Worm (Caenorhabditis elegans): ENCODE results near the gene T05H10.8.

The T05H10.8 gene

ce11 chrII:8058769-8059168, at the start of gene T05H10.8:
TSS of gene T05H10.8 (plus strand) at chrII:8059069.
- TF ChIP-seq hmbx-1 (tag; optimal IDR thresholded peaks at IDR 0.05): no peak
- no peak for TF ChIP-seq tbx-37 (GFP tag; conservative IDR thresholded peaks at IDR 0.05)
- no peak for TF ChIP-seq hmg-4 (GFP tag; optimal IDR thresholded peaks at IDR 0.05)

DNA sequence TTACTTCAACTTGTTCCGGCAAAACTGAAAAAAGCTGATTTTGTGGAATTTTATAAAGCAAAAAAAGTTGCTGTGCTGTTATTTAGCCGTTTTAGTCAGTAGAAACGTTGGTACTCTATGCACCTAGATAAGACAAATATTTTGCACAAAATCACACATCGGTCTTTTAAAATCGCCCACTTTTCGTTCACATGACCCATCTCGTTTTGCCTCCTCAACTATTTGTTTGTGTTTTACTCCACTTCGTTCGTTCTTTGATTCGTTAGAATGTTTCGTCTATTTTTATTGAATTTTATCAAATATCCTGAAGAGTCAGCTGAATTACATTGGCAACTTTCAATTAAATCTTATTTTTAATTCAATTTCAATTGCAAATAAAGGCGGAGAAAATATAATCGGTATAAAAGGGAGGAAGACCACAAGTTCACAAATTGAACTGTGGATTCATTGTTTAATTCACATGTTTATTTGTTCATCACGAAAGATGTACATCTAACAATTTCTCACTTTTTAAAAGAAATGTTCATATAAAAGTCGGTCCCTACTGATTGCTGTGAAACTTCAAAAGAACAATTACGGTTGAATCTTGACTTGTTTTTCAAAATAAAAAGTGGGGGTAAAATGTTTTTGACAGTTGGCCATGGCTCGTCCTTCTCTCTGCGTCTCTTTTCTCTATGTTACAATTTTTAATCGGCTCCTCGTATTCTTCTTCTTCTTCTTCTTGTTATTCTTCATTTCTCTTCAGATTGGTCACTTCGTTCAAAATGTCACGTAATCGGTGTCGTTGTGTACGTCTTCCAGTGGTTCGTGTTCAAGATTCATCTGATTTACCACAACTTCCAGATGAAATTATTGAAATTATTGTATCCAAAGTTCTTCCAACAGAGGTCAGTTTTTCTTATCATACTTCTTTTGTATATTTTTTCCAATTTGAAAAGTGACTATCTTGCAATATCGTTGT, 46.5 kb upstream of the T05H10.8 start, which contains the start of gene DH11.2:
Gene DH11.2 (plus strand): TSS at position 746 of the 961 bp plus-strand sequence.
- TF ChIP-seq hnd-1 (tag; optimal IDR thresholded peaks at IDR 0.05) (no peak), hmg-4 (GFP tag; optimal IDR thresholded peaks at IDR 0.05) (no peak), tbx-11 (GFP tag; IDR thresholded peaks at IDR 0.05) (no peak), ets-7 (tag; optimal IDR thresholded peaks at IDR 0.05) (no peak), tbx-37 (GFP tag; conservative IDR thresholded peaks at IDR 0.05) (no peak), flt-1 (GFP tag; IDR thresholded peaks at IDR 0.05) (no peak), pes-1 (GFP tag; IDR thresholded peaks at IDR 0.05) (no peak), B0310.2 (tag; optimal IDR thresholded peaks at IDR 0.05) (no peak), F13C5.2 (tag; optimal IDR thresholded peaks at IDR 0.05) (no peak), ceh-13 (GFP tag; optimal IDR thresholded peaks at IDR 0.05) (no peak), ama-1 (optimal IDR thresholded peaks at IDR 0.05) (no peak), tra-4 (tag; optimal IDR thresholded peaks at IDR 0.05) (no peak), ceh-36 (tag; optimal IDR thresholded peaks at IDR 0.05) (no peak), scrt-1 (GFP tag; IDR thresholded peaks at IDR 0.05) (no peak)

DNA sequence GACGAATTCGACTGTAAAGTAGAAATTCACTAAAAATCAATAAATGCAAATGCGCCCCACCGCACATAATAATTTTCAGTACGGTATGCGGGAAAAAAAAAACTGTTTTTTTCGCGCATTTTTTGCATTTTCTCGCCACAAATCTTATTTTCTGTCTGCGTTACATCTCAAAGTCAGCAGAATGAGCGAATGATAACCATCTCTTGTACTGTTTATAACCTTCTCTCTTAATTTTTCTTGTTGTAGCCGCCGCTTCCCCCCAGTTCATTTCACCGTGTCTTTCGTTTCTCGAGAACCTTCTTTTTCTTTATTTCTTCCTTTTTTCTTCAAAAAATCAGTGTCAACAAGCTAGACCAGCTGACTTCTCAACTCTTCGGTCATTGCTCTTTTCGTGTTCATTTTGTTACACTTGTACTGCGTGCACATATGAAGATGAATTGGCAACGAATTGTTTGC, 43.4 kb upstream of the T05H10.8 start:
- no peak for TF ChIP-seq sea-1 (GFP tag; conservative IDR thresholded peaks at IDR 0.05)
- no peak for TF ChIP-seq pes-1 (GFP tag; IDR thresholded peaks at IDR 0.05)
- no peak for TF ChIP-seq aly-1 (tag; optimal IDR thresholded peaks at IDR 0.05)
- no peak for TF ChIP-seq F13C5.2 (tag; optimal IDR thresholded peaks at IDR 0.05)
- no peak for TF ChIP-seq B0310.2 (tag; optimal IDR thresholded peaks at IDR 0.05)
- no peak for TF ChIP-seq tra-4 (tag; optimal IDR thresholded peaks at IDR 0.05)
- TF ChIP-seq ceh-36 (tag; optimal IDR thresholded peaks at IDR 0.05): no peak
- no peak for TF ChIP-seq hmg-4 (GFP tag; optimal IDR thresholded peaks at IDR 0.05)
- TF ChIP-seq tbx-37 (GFP tag; conservative IDR thresholded peaks at IDR 0.05): no peak
- no peak for TF ChIP-seq hnd-1 (tag; optimal IDR thresholded peaks at IDR 0.05)
- TF ChIP-seq tbx-11 (GFP tag; IDR thresholded peaks at IDR 0.05): no peak
- no peak for TF ChIP-seq hmbx-1 (tag; optimal IDR thresholded peaks at IDR 0.05)
- no peak for TF ChIP-seq ets-7 (tag; optimal IDR thresholded peaks at IDR 0.05)
- no peak for TF ChIP-seq scrt-1 (GFP tag; IDR thresholded peaks at IDR 0.05)
- TF ChIP-seq ceh-13 (GFP tag; optimal IDR thresholded peaks at IDR 0.05): no peak
- no peak for TF ChIP-seq ama-1 (optimal IDR thresholded peaks at IDR 0.05)
- TF ChIP-seq flt-1 (GFP tag; IDR thresholded peaks at IDR 0.05): no peak

DNA sequence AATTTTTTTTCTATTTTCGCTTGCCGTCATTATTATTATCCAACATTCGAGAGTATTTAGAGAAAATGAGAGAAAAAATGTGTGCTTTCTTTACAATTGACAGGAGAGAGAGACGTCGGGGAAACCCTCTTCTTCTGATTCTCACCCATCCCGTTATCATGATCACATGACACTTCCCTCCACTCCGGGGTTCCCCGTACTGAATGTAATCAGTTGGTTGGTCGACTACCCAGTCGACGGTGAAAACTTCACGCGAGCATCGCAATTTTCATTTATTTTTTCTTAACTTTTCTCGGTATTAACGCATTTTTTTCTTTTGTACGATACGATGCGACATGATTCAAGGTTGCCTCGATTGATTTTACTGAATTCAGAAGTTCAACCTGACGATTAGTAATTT, 42.7 kb upstream of the T05H10.8 start:
- TF ChIP-seq tbx-11 (GFP tag; IDR thresholded peaks at IDR 0.05): no peak
- TF ChIP-seq scrt-1 (GFP tag; IDR thresholded peaks at IDR 0.05): no peak
- TF ChIP-seq tra-4 (tag; optimal IDR thresholded peaks at IDR 0.05): no peak
- no peak for TF ChIP-seq tbx-37 (GFP tag; conservative IDR thresholded peaks at IDR 0.05)
- TF ChIP-seq sea-1 (GFP tag; conservative IDR thresholded peaks at IDR 0.05): no peak
- TF ChIP-seq hmbx-1 (tag; optimal IDR thresholded peaks at IDR 0.05): no peak
- TF ChIP-seq hmg-4 (GFP tag; optimal IDR thresholded peaks at IDR 0.05): no peak
- TF ChIP-seq F13C5.2 (tag; optimal IDR thresholded peaks at IDR 0.05): no peak

DNA sequence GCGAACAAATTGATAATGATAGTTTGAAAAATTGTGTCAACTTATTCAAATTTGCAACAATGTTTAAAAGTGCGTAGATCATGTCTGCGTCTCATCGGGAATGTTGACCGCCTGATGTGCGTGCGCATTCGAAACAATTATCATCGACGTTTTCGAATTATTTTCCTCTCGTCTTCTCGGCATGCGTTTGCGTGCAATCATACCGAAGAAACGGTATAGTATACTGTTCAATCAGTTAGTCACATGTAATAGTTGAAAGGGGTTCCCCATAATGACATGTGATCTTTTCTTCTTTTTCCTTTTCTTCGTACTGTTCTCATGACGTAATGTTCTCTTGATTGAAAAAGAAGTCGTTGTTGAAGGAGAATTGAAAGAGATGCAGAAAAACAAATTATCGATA, 42.1 kb upstream of the T05H10.8 start:
- TF ChIP-seq pes-1 (GFP tag; IDR thresholded peaks at IDR 0.05) (no peak), F13C5.2 (tag; optimal IDR thresholded peaks at IDR 0.05) (no peak)

DNA sequence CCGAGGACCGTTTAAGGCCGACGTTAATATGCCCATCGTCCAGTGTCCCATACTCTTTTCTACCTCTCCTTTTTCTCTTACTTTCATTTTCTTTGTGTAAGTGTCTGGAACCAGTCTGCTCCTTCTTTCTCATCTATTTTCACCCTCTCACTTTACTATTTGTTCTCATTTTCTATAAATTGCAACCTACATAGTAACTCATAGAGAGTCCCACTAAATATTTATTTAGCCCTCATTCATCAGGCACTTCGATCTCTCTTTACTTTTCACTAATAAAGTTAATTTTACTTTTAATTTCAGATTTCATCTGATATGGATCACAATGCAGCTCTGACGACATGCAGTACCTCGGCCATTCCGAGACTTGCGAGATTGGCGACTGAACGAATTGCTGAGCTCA, 41.5 kb upstream of the T05H10.8 start, which contains the start of gene zyg-11:
Gene zyg-11 (plus strand): TSS at position 301 of the 400 bp plus-strand sequence.
- TF ChIP-seq ama-1 (optimal IDR thresholded peaks at IDR 0.05) (no peak), pes-1 (GFP tag; IDR thresholded peaks at IDR 0.05) (no peak), B0310.2 (tag; optimal IDR thresholded peaks at IDR 0.05) (no peak)

ce11 chrII:8020580-8021044, 38.3 kb upstream of the T05H10.8 start:
- TF ChIP-seq pes-1 (GFP tag; IDR thresholded peaks at IDR 0.05): no peak

DNA sequence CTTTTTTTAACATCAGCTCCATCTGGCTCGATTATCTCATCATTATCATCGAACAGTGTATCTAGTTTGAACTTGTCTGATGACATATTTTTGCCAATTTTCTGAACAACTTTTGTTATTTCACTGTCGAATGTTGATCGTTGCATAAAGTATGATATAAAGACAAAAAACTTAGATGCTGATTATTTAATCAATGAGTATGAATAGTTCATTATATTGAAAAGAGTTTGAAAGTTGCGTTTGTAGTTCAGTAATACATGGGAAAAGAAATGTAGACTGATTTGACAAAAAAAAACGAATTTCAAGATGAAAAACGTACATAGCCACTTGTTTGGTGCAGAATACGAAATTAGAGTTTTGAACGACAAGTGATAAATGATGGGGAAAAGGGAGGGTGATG, 36.4 kb upstream of the T05H10.8 start, which contains the start of gene hda-2:
Gene hda-2 (minus strand): TSS at position 101 of the 400 bp plus-strand sequence.
- TF ChIP-seq aly-1 (tag; optimal IDR thresholded peaks at IDR 0.05) (no peak), ceh-36 (tag; optimal IDR thresholded peaks at IDR 0.05) (no peak), ceh-13 (GFP tag; optimal IDR thresholded peaks at IDR 0.05) (no peak), tbx-11 (GFP tag; IDR thresholded peaks at IDR 0.05) (no peak), sea-1 (GFP tag; conservative IDR thresholded peaks at IDR 0.05) (no peak), ets-7 (tag; optimal IDR thresholded peaks at IDR 0.05) (no peak), flt-1 (GFP tag; IDR thresholded peaks at IDR 0.05) (no peak), ama-1 (optimal IDR thresholded peaks at IDR 0.05) (no peak), hnd-1 (tag; optimal IDR thresholded peaks at IDR 0.05) (no peak), B0310.2 (tag; optimal IDR thresholded peaks at IDR 0.05) (no peak), pes-1 (GFP tag; IDR thresholded peaks at IDR 0.05) (no peak), F13C5.2 (tag; optimal IDR thresholded peaks at IDR 0.05) (no peak), tbx-37 (GFP tag; conservative IDR thresholded peaks at IDR 0.05) (no peak), scrt-1 (GFP tag; IDR thresholded peaks at IDR 0.05) (no peak), tra-4 (tag; optimal IDR thresholded peaks at IDR 0.05) (no peak), hmbx-1 (tag; optimal IDR thresholded peaks at IDR 0.05) (no peak), hmg-4 (GFP tag; optimal IDR thresholded peaks at IDR 0.05) (no peak)
